Worm (Caenorhabditis elegans) whole organism, young adult: Measurements from ENCODE around the gene C16C10.4.

Source experiments
- B0019.2 ChIP-seq: fragments of 200-800 bp; sonication (Bioruptor generic); conservative IDR thresholded peaks from 2 replicates; pipeline ENCODE4 v1.3.6; 2022; ENCODE audit warnings: missing genetic modification reagents, missing genetic modification characterization, missing compliant biosample characterization
- B0035.1 ChIP-seq: sonication (generic microtip); optimal IDR thresholded peaks from 2 replicates; lab custom pipeline; 2016; ENCODE audit warnings: missing genetic modification characterization, mild to moderate bottlenecking, missing compliant biosample characterization, missing genotype, missing genetic modification reagents
- B0261.1 ChIP-seq: sonication (generic microtip); optimal IDR thresholded peaks from 2 replicates; lab custom pipeline; 2016; ENCODE audit warnings: mild to moderate bottlenecking, missing genetic modification characterization, moderate library complexity, missing compliant biosample characterization
- B0336.3 ChIP-seq: fragments of 200-800 bp; sonication (Bioruptor generic); IDR thresholded peaks from 2 replicates; pipeline ENCODE4 v1.3.6; 2022; ENCODE audit warnings: missing genetic modification characterization, missing compliant biosample characterization
- C06A6.2 ChIP-seq: fragments of 200-800 bp; sonication (Bioruptor generic); conservative IDR thresholded peaks from 2 replicates; pipeline ENCODE4 v1.3.6; 2022; ENCODE audit warnings: missing genetic modification characterization, missing compliant biosample characterization
- F10E7.11 ChIP-seq: sonication (generic microtip); optimal IDR thresholded peaks from 2 replicates; lab custom pipeline; 2017; ENCODE audit warnings: mild to moderate bottlenecking, missing genetic modification characterization, moderate library complexity, missing compliant biosample characterization
- F23B12.7 ChIP-seq: sonication (generic microtip); optimal IDR thresholded peaks from 2 replicates; lab custom pipeline; 2017; ENCODE audit warnings: missing genetic modification characterization, mild to moderate bottlenecking, missing compliant biosample characterization, antibody characterized with exemption, moderate library complexity; ENCODE audit not compliant: insufficient read depth
- F37B4.10 ChIP-seq: fragments of 200-800 bp; sonication (Bioruptor generic); IDR thresholded peaks from 2 replicates; pipeline ENCODE4 v1.3.6; 2022; ENCODE audit warnings: missing genetic modification characterization, missing compliant biosample characterization
- F49E8.2 ChIP-seq: sonication (generic microtip); optimal IDR thresholded peaks from 3 replicates; lab custom pipeline; 2017; ENCODE audit warnings: missing genetic modification characterization, mild to moderate bottlenecking, missing compliant biosample characterization, antibody characterized with exemption, moderate library complexity; ENCODE audit not compliant: insufficient read depth
- F55B11.4 ChIP-seq: sonication (generic microtip); optimal IDR thresholded peaks from 2 replicates; lab custom pipeline; 2016; ENCODE audit warnings: missing compliant biosample characterization, missing genetic modification characterization, borderline replicate concordance; ENCODE audit not compliant: insufficient read depth
- F57C9.4 ChIP-seq: sonication (generic microtip); optimal IDR thresholded peaks from 2 replicates; lab custom pipeline; 2017; ENCODE audit warnings: mild to moderate bottlenecking, missing genetic modification characterization, missing compliant biosample characterization
- T26A5.8 ChIP-seq: sonication (generic microtip); optimal IDR thresholded peaks from 2 replicates; lab custom pipeline; 2016; ENCODE audit warnings: missing genetic modification characterization, missing compliant biosample characterization
- Y53G8AR.9 ChIP-seq: fragments of 200-800 bp; sonication (Bioruptor generic); conservative IDR thresholded peaks from 2 replicates; pipeline ENCODE4 v1.3.6; 2022; ENCODE audit warnings: missing genetic modification reagents, missing genetic modification characterization, missing compliant biosample characterization
- ZK185.1 ChIP-seq: sonication (generic microtip); optimal IDR thresholded peaks from 2 replicates; lab custom pipeline; 2016; ENCODE audit warnings: mild to moderate bottlenecking, missing genetic modification characterization, missing compliant biosample characterization; ENCODE audit not compliant: poor library complexity, severe bottlenecking
- akir-1 ChIP-seq: fragments of 200-800 bp; sonication (Bioruptor generic); optimal IDR thresholded peaks from 2 replicates; lab custom pipeline; 2018; ENCODE audit warnings: mild to moderate bottlenecking, missing genetic modification characterization, moderate library complexity, missing compliant biosample characterization
- aptf-2 ChIP-seq: fragments of 200-800 bp; sonication (Bioruptor generic); conservative IDR thresholded peaks from 2 replicates; pipeline ENCODE4 v1.3.6; 2022; ENCODE audit warnings: missing genetic modification reagents, missing genetic modification characterization, missing compliant biosample characterization
- attf-3 ChIP-seq: fragments of 200-800 bp; sonication (Bioruptor generic); conservative IDR thresholded peaks from 2 replicates; pipeline ENCODE4 v1.3.6; 2022; ENCODE audit warnings: missing genetic modification reagents, missing genetic modification characterization, missing compliant biosample characterization
- attf-5 ChIP-seq: fragments of 200-800 bp; sonication (Bioruptor generic); optimal IDR thresholded peaks from 2 replicates; lab custom pipeline; 2018; ENCODE audit warnings: mild to moderate bottlenecking, missing genetic modification characterization, missing compliant biosample characterization
- cebp-2 ChIP-seq: fragments of 200-800 bp; sonication (Bioruptor generic); IDR thresholded peaks from 2 replicates; pipeline ENCODE4 v1.3.6; 2022; ENCODE audit warnings: missing genetic modification characterization, missing compliant biosample characterization
- ceh-27 ChIP-seq: fragments of 200-800 bp; sonication (Bioruptor generic); optimal IDR thresholded peaks from 2 replicates; lab custom pipeline; 2018; ENCODE audit warnings: mild to moderate bottlenecking, missing genetic modification characterization, moderate library complexity, missing compliant biosample characterization
- ceh-40 ChIP-seq: fragments of 200-800 bp; sonication (Bioruptor generic); IDR thresholded peaks from 2 replicates; pipeline ENCODE4 v1.3.6; 2022; ENCODE audit warnings: missing genetic modification characterization, missing compliant biosample characterization
- egl-18 ChIP-seq: fragments of 200-800 bp; sonication (Bioruptor generic); IDR thresholded peaks from 2 replicates; pipeline ENCODE4 v1.3.6; 2022; ENCODE audit warnings: missing genetic modification reagents, missing genetic modification characterization, missing compliant biosample characterization
- egl-44 ChIP-seq: fragments of 200-800 bp; sonication (Bioruptor generic); IDR thresholded peaks from 2 replicates; pipeline ENCODE4 v1.3.6; 2022; ENCODE audit warnings: missing genetic modification reagents, missing genetic modification characterization, missing compliant biosample characterization
- ets-4 ChIP-seq: fragments of 200-800 bp; sonication (Bioruptor generic); optimal IDR thresholded peaks from 2 replicates; lab custom pipeline; 2018; ENCODE audit warnings: mild to moderate bottlenecking, missing genetic modification characterization, missing compliant biosample characterization
- fkh-3 ChIP-seq: sonication (generic microtip); optimal IDR thresholded peaks from 2 replicates; lab custom pipeline; 2016; ENCODE audit warnings: mild to moderate bottlenecking, missing genetic modification characterization, missing compliant biosample characterization
- gei-17 ChIP-seq: fragments of 200-800 bp; sonication (Bioruptor generic); optimal IDR thresholded peaks from 2 replicates; lab custom pipeline; 2018; ENCODE audit warnings: mild to moderate bottlenecking, missing genetic modification characterization, missing compliant biosample characterization
- him-1 ChIP-seq: sonication (generic microtip); optimal IDR thresholded peaks from 2 replicates; lab custom pipeline; 2016; ENCODE audit warnings: missing genotype, missing genetic modification reagents, missing genetic modification characterization, missing compliant biosample characterization
- hlh-12 ChIP-seq: sonication (generic microtip); optimal IDR thresholded peaks from 2 replicates; lab custom pipeline; 2016; ENCODE audit warnings: missing genetic modification characterization, missing compliant biosample characterization
- hmg-20 ChIP-seq: fragments of 200-800 bp; sonication (Bioruptor generic); IDR thresholded peaks from 2 replicates; pipeline ENCODE4 v1.3.6; 2022; ENCODE audit warnings: missing genetic modification reagents, missing genetic modification characterization, missing compliant biosample characterization
- let-607 ChIP-seq, 2 experiments: fragments of 200-800 bp in 1 of 2; sonication (Bioruptor generic) in 1 of 2; sonication (generic microtip) in 1 of 2; optimal IDR thresholded peaks; 2 replicates each; lab custom pipeline; 2016 to 2018; ENCODE audit warnings: mild to moderate bottlenecking in 2 of 2, missing compliant biosample characterization in 2 of 2, missing genetic modification characterization in 2 of 2, moderate library complexity in 2 of 2, missing genotype in 1 of 2
- lin-54 ChIP-seq: fragments of 200-800 bp; sonication (Bioruptor generic); optimal IDR thresholded peaks from 2 replicates; lab custom pipeline; 2018; ENCODE audit warnings: mild to moderate bottlenecking, missing genetic modification characterization, missing compliant biosample characterization
- madf-6 ChIP-seq: fragments of 200-800 bp; sonication (Bioruptor generic); IDR thresholded peaks from 2 replicates; pipeline ENCODE4 v1.3.6; 2022; ENCODE audit warnings: missing genetic modification reagents, missing genetic modification characterization, missing compliant biosample characterization
- madf-8 ChIP-seq: fragments of 200-800 bp; sonication (Bioruptor generic); conservative IDR thresholded peaks from 2 replicates; pipeline ENCODE4 v1.3.6; 2022; ENCODE audit warnings: missing genetic modification reagents, missing genetic modification characterization, missing compliant biosample characterization
- mcd-1 ChIP-seq: fragments of 200-800 bp; sonication (Bioruptor generic); IDR thresholded peaks from 2 replicates; pipeline ENCODE4 v1.3.6; 2022; ENCODE audit warnings: missing genetic modification reagents, missing genetic modification characterization, missing compliant biosample characterization
- mxl-1 ChIP-seq: sonication (generic microtip); optimal IDR thresholded peaks from 2 replicates; lab custom pipeline; 2016; ENCODE audit warnings: missing genetic modification characterization, missing compliant biosample characterization
- nfya-1 ChIP-seq: sonication (generic microtip); optimal IDR thresholded peaks from 2 replicates; lab custom pipeline; 2017; ENCODE audit warnings: antibody characterized with exemption, missing compliant biosample characterization, missing genetic modification characterization, borderline replicate concordance; ENCODE audit not compliant: insufficient read depth
- nfyb-1 ChIP-seq: fragments of 200-800 bp; sonication (Bioruptor generic); IDR thresholded peaks from 2 replicates; pipeline ENCODE4 v1.3.6; 2022; ENCODE audit warnings: missing genetic modification reagents, missing genetic modification characterization, missing compliant biosample characterization
- nhr-90 ChIP-seq: sonication (generic microtip); optimal IDR thresholded peaks from 2 replicates; lab custom pipeline; 2016; ENCODE audit warnings: missing genotype, mild to moderate bottlenecking, missing genetic modification characterization, missing compliant biosample characterization
- pha-4 ChIP-seq: fragments of 150-350 bp; sonication (generic microtip); optimal IDR thresholded peaks from 2 replicates; lab custom pipeline; 2014; ENCODE audit warnings: missing biosample characterization, missing genetic modification reagents, missing genetic modification characterization
- rcor-1 ChIP-seq: fragments of 200-800 bp; sonication (Bioruptor generic); IDR thresholded peaks from 2 replicates; pipeline ENCODE4 v1.3.6; 2022; ENCODE audit warnings: missing genetic modification reagents, missing genetic modification characterization, missing compliant biosample characterization
- snpc-3.4 ChIP-seq: sonication (generic microtip); optimal IDR thresholded peaks from 2 replicates; lab custom pipeline; 2017; ENCODE audit warnings: missing genetic modification characterization, mild to moderate bottlenecking, missing compliant biosample characterization, antibody characterized with exemption, moderate library complexity, missing genotype, missing genetic modification reagents
- snpc-4 ChIP-seq, 5 experiments: fragments of 150-350 bp in 1 of 5; sonication (generic microtip) in 4 of 5; optimal IDR thresholded peaks; 2 replicates each; lab custom pipeline; 2014 to 2018; ENCODE audit warnings: missing genetic modification characterization in 5 of 5, missing biosample characterization in 3 of 5, antibody characterized with exemption in 2 of 5, mild to moderate bottlenecking in 2 of 5, missing compliant biosample characterization in 2 of 5, missing genotype in 2 of 5, moderate library complexity in 2 of 5, missing genetic modification reagents in 1 of 5
- somi-1 ChIP-seq: fragments of 200-800 bp; sonication (Bioruptor generic); optimal IDR thresholded peaks from 2 replicates; lab custom pipeline; 2018; ENCODE audit warnings: mild to moderate bottlenecking, missing genetic modification characterization, missing compliant biosample characterization
- tbp1 ChIP-seq: fragments of 200-800 bp; sonication (Bioruptor generic); optimal IDR thresholded peaks from 2 replicates; lab custom pipeline; 2018; ENCODE audit warnings: mild to moderate bottlenecking, missing genetic modification characterization, missing compliant biosample characterization
- unc-62 ChIP-seq: fragments of 150-350 bp; optimal IDR thresholded peaks from 2 replicates; lab custom pipeline; 2014; ENCODE audit warnings: missing biosample characterization, missing genetic modification reagents, missing genetic modification characterization
- ztf-25 ChIP-seq: fragments of 200-800 bp; sonication (Bioruptor generic); IDR thresholded peaks from 2 replicates; pipeline ENCODE4 v1.3.6; 2022; ENCODE audit warnings: missing genetic modification reagents, missing genetic modification characterization, missing compliant biosample characterization
- ztf-28 ChIP-seq: fragments of 200-800 bp; sonication (Bioruptor generic); IDR thresholded peaks from 2 replicates; pipeline ENCODE4 v1.3.6; 2022; ENCODE audit warnings: missing genetic modification reagents, missing genetic modification characterization, missing compliant biosample characterization

Gene C16C10.4

DNA sequence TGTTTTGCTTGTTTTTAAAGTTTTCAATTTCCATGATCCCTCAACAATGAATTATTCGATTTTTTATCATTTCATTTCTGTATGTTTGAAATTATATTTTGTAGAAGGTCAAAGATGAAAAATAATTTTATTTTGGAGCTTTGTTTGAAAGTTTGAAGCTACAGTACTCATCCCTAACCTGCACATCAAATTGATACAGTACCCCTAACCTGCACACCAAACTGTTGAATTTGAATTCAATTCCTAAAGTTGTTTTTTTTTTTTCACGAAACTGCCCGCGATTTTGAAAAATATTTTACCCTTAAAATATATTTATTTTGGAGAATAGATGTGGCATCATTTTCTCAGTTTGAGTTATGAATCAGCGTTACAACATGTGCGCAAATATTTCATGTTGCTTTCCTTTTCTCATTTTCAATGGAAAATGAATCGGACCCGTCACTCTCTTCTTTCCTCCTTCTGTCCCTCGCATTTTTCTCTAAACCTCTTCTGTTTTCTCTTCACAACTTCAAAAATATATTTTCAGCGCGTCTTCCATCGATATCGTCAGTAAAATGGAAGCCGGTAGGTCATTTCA, 34.7 kb downstream of the C16C10.4 start, which contains the start of gene R74.8 (continued):
- no peak for TF ChIP-seq F55B11.4 (tag; lab: Kevin White, UChicago)
- TF ChIP-seq egl-44 (GFP tag; lab: Robert Waterston, UW) = no peak
- no peak for TF ChIP-seq somi-1 (GFP tag; lab: Kevin White, UChicago)
- peak; percentile 61 for TF ChIP-seq F49E8.2 (tag; lab: Kevin White, UChicago)
- no peak for TF ChIP-seq T26A5.8
- no peak for TF ChIP-seq ztf-25
- TF ChIP-seq akir-1 (GFP tag; lab: Kevin White, UChicago) = no peak
- TF ChIP-seq F37B4.10 (GFP tag; lab: Robert Waterston, UW) = no peak
- no peak for TF ChIP-seq cebp-2 (GFP tag; lab: Robert Waterston, UW)
- TF ChIP-seq B0035.1 (tag; lab: Kevin White, UChicago) = no peak
- TF ChIP-seq nhr-90 (tag; lab: Kevin White, UChicago) = no peak
- TF ChIP-seq F10E7.11 (tag; lab: Kevin White, UChicago) = no peak
- no peak for TF ChIP-seq B0336.3 (GFP tag; lab: Robert Waterston, UW)
- TF ChIP-seq ceh-40 (GFP tag; lab: Robert Waterston, UW) = no peak
- no peak for TF ChIP-seq ztf-28 (GFP tag; lab: Robert Waterston, UW)
- no peak for TF ChIP-seq snpc-4 (GFP tag; optimal IDR thresholded peaks at IDR 0.05; lab: Kevin White, UChicago)
- no peak for TF ChIP-seq snpc-4 (tag; optimal IDR thresholded peaks at IDR 0.05; lab: Kevin White, UChicago)
- TF ChIP-seq rcor-1 (GFP tag; lab: Robert Waterston, UW) = no peak
- TF ChIP-seq unc-62 (GFP tag; lab: Kevin White, UChicago) = no peak
- no peak for TF ChIP-seq hmg-20 (GFP tag; lab: Robert Waterston, UW)
- no peak for TF ChIP-seq gei-17 (GFP tag; lab: Kevin White, UChicago)
- TF ChIP-seq tbp1 (GFP tag; lab: Kevin White, UChicago) = peak; percentile 16
- no peak for TF ChIP-seq attf-5 (GFP tag; lab: Kevin White, UChicago)
- peak; percentile 2 for TF ChIP-seq F23B12.7 (tag; lab: Kevin White, UChicago)
- TF ChIP-seq let-607 (tag; optimal IDR thresholded peaks at IDR 0.05; lab: Kevin White, UChicago) = no peak
- no peak for TF ChIP-seq nfya-1 (tag; lab: Kevin White, UChicago)
- no peak for TF ChIP-seq ets-4
- TF ChIP-seq pha-4 (tag; lab: Kevin White, UChicago) = no peak
- 0 out of 2 replicates have a peak, but pooled peaks have one; percentile 19 for TF ChIP-seq B0019.2
- no peak for TF ChIP-seq C06A6.2
- no peak for TF ChIP-seq him-1 (tag; lab: Kevin White, UChicago)
- no peak for TF ChIP-seq F57C9.4 (tag; lab: Kevin White, UChicago)
- TF ChIP-seq B0261.1 (tag; lab: Kevin White, UChicago) = no peak
- TF ChIP-seq nfyb-1 = no peak
- TF ChIP-seq mxl-1 = no peak
- TF ChIP-seq egl-18 (GFP tag; lab: Robert Waterston, UW) = no peak
- TF ChIP-seq snpc-3.4 (tag; lab: Kevin White, UChicago) = peak; percentile 71
- no peak for TF ChIP-seq aptf-2 (GFP tag; lab: Robert Waterston, UW)
- TF ChIP-seq Y53G8AR.9 (GFP tag; lab: Robert Waterston, UW) = no peak
- no peak for TF ChIP-seq ceh-27 (GFP tag; lab: Kevin White, UChicago)
- no peak for TF ChIP-seq fkh-3 (tag; lab: Kevin White, UChicago)
- no peak for TF ChIP-seq ZK185.1
- TF ChIP-seq attf-3 (GFP tag; lab: Robert Waterston, UW) = 0 out of 2 replicates have a peak, but pooled peaks have one; percentile 27
- peak; percentile 62 for TF ChIP-seq madf-8 (GFP tag; lab: Robert Waterston, UW)
- no peak for TF ChIP-seq mcd-1 (GFP tag; lab: Robert Waterston, UW)
- TF ChIP-seq madf-6 = peak; percentile 88
- peak; percentile 67 for TF ChIP-seq lin-54 (GFP tag; lab: Kevin White, UChicago)
- TF ChIP-seq hlh-12 (tag; lab: Kevin White, UChicago) = no peak
